Fruit fly (Drosophila melanogaster) whole organism: ENCODE results near the gene daed.

Source experiments
- CG8478 ChIP-seq: fragments of >200 bp; optimal IDR thresholded peaks from 2 replicates; lab custom pipeline; 2018; ENCODE audit warnings: inconsistent platforms
- Dll ChIP-seq: fragments of >200 bp; optimal IDR thresholded peaks from 2 replicates; lab custom pipeline; 2017
- EcR ChIP-seq, 2 experiments: fragments of >200 bp; optimal IDR thresholded peaks; 2 replicates each; lab custom pipeline; 2017; ENCODE audit warnings: missing biosample characterization in 2 of 2, missing genetic modification characterization in 2 of 2, missing genetic modification reagents in 2 of 2

dm6 chr2L:2227316-2227715 lies 11.2 kb upstream of the daed start:
- TF ChIP-seq CG8478 (lab: Kevin White, UChicago) (no peak), Dll (lab: Kevin White, UChicago) (no peak), EcR (GFP tag; optimal IDR thresholded peaks at IDR 0.05; lab: Kevin White, UChicago) (no peak)
